Worm (Caenorhabditis elegans): ENCODE results near the gene E04F6.4.

DNA sequence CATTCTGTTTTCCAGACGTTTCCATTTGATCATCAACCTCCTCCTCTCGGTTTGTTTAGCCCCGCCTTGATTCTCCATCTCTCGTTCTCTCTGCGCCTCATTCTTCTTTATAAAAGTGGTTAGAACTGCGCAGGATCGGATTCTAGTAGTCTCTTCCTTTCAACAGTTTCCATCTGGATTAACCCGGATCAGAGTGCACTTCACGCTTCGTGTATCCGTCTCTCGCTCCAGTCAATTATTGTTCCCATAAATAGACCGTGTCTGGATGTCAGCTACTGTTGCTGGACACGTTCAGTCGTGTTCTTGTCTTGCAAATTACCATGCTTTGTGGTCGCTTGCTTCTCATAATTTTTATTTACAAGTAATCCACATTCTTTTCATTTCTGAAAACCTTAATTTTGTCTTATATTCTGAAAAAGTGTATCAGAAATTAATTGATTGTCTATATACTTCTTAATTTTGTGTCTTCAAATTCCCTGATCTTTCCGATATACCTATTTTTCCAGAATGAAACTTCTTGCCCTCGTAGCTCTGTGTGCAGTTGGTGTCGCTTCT is 39.5 kb downstream of the E04F6.4 start, which contains the start of gene F32A5.4:
- TF ChIP-seq unc-62 (GFP tag; optimal IDR thresholded peaks at IDR 0.05) (no peak), snpc-4 (tag; optimal IDR thresholded peaks at IDR 0.05) (no peak)

Measured in whole organism, L3 larva.